Fruit fly (Drosophila melanogaster) whole organism, pupa: ENCODE measurements around the gene Burs.

Experiments used
- CG10348 ChIP-seq: fragments of 200-800 bp; sonication (Bioruptor generic); IDR thresholded peaks from 2 replicates; pipeline ENCODE4 v1.3.6; 2022; ENCODE audit warnings: missing biosample characterization, missing genetic modification characterization
- CG12605 ChIP-seq: fragments of 200-800 bp; sonication (Bioruptor generic); IDR thresholded peaks from 2 replicates; pipeline ENCODE4 v1.3.6; 2022; ENCODE audit warnings: missing biosample characterization, missing genetic modification characterization
- CG13204 ChIP-seq: fragments of 200-800 bp; sonication (Bioruptor generic); optimal IDR thresholded peaks from 2 replicates; lab custom pipeline; 2018; ENCODE audit warnings: missing biosample characterization, mild to moderate bottlenecking, missing genetic modification characterization, moderate library complexity
- CG14655 ChIP-seq: fragments of 200-800 bp; sonication (Bioruptor generic); optimal IDR thresholded peaks from 3 replicates; lab custom pipeline; 2017; ENCODE audit warnings: mild to moderate bottlenecking, missing biosample characterization, missing genetic modification reagents, missing genetic modification characterization
- CG15710 ChIP-seq: fragments of 200-800 bp; sonication (Bioruptor generic); optimal IDR thresholded peaks from 2 replicates; lab custom pipeline; 2018; ENCODE audit warnings: missing biosample characterization, mild to moderate bottlenecking, missing genetic modification characterization, moderate library complexity
- CG17806 ChIP-seq: fragments of 200-800 bp; sonication (Bioruptor generic); optimal IDR thresholded peaks from 2 replicates; lab custom pipeline; 2018; ENCODE audit warnings: missing biosample characterization, mild to moderate bottlenecking, missing genetic modification characterization, moderate library complexity
- CG32121 ChIP-seq: fragments of 200-800 bp; sonication (Bioruptor generic); IDR thresholded peaks from 2 replicates; pipeline ENCODE4 v1.3.6; 2022; ENCODE audit warnings: missing biosample characterization, missing genetic modification characterization
- CG34367 ChIP-seq: fragments of 200-800 bp; sonication (Bioruptor generic); optimal IDR thresholded peaks from 2 replicates; lab custom pipeline; 2018; ENCODE audit warnings: missing biosample characterization, mild to moderate bottlenecking, missing genetic modification characterization
- CG4496 ChIP-seq: fragments of 200-800 bp; sonication (Bioruptor generic); IDR thresholded peaks from 3 replicates; pipeline ENCODE4 v1.3.6; 2022; ENCODE audit warnings: missing biosample characterization, missing genetic modification characterization
- CG8159 ChIP-seq: fragments of 200-800 bp; sonication (Bioruptor generic); optimal IDR thresholded peaks from 3 replicates; lab custom pipeline; 2018; ENCODE audit warnings: missing biosample characterization, mild to moderate bottlenecking, missing genetic modification characterization, moderate library complexity
- CG8301 ChIP-seq: fragments of 200-800 bp; sonication (Bioruptor generic); optimal IDR thresholded peaks from 2 replicates; lab custom pipeline; 2018; ENCODE audit warnings: missing biosample characterization, mild to moderate bottlenecking, missing genetic modification characterization
- CG9948 ChIP-seq: fragments of 200-800 bp; sonication (Bioruptor generic); optimal IDR thresholded peaks from 2 replicates; lab custom pipeline; 2018; ENCODE audit warnings: missing biosample characterization, mild to moderate bottlenecking, missing genetic modification characterization, moderate library complexity
- D1 ChIP-seq: fragments of 200-800 bp; sonication (Bioruptor generic); optimal IDR thresholded peaks from 2 replicates; lab custom pipeline; 2018; ENCODE audit warnings: missing biosample characterization, mild to moderate bottlenecking, missing genetic modification characterization, moderate library complexity
- EcR ChIP-seq: fragments of 200-800 bp; sonication (Bioruptor generic); optimal IDR thresholded peaks from 3 replicates; lab custom pipeline; 2019; ENCODE audit warnings: missing biosample characterization, missing genetic modification characterization, mild to moderate bottlenecking, moderate library complexity, missing genetic modification reagents
- Ets98B ChIP-seq: fragments of 200-800 bp; sonication (Bioruptor generic); IDR thresholded peaks from 2 replicates; pipeline ENCODE4 v1.3.6; 2022; ENCODE audit warnings: missing biosample characterization, missing genetic modification characterization
- Pif1A ChIP-seq: fragments of 200-800 bp; sonication (Bioruptor generic); optimal IDR thresholded peaks from 3 replicates; lab custom pipeline; 2016; ENCODE audit warnings: missing biosample characterization, missing genetic modification characterization
- Pif1B ChIP-seq: fragments of 200-800 bp; sonication (Bioruptor generic); optimal IDR thresholded peaks from 3 replicates; lab custom pipeline; 2016; ENCODE audit warnings: missing biosample characterization, missing genetic modification characterization
- Snoo ChIP-seq: fragments of 200-800 bp; sonication (Bioruptor generic); optimal IDR thresholded peaks from 3 replicates; lab custom pipeline; 2017; ENCODE audit warnings: missing biosample characterization, mild to moderate bottlenecking, missing genetic modification characterization, inconsistent platforms
- fd96Ca ChIP-seq: fragments of 200-800 bp; sonication (Bioruptor generic); IDR thresholded peaks from 3 replicates; pipeline ENCODE4 v1.3.6; 2022; ENCODE audit warnings: missing biosample characterization, missing genetic modification characterization
- gl ChIP-seq: fragments of 200-800 bp; sonication (Bioruptor generic); optimal IDR thresholded peaks from 2 replicates; lab custom pipeline; 2018; ENCODE audit warnings: missing biosample characterization, mild to moderate bottlenecking, missing genetic modification characterization
- rn ChIP-seq: fragments of 200-800 bp; sonication (Bioruptor generic); IDR thresholded peaks from 2 replicates; pipeline ENCODE4 v1.3.6; 2022; ENCODE audit warnings: missing biosample characterization, missing genetic modification characterization

Burs gene

DNA sequence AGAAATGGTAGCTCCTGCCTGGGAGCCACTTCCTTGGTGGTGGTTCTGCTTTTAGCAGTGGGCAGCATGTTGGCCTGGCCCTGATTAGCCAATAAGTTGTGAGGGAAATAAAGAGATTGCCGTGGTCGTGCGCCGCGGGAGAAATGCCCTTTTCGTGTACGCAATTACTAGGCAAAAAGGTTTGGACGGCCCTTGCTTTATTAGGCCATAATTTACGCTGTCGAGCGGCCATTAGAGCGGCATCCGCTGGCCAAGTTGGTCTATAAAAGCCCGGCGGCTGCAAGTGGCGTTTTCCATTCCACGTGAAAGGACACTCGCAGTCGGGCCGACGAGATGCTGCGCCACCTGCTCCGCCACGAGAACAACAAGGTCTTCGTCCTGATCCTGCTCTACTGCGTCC is at the start of gene Burs:
Burs (plus strand) TSS at position 301 of the 400 bp plus-strand sequence.
- TF ChIP-seq CG10348 (GFP tag; lab: Robert Waterston, UW) = no peak
- no peak for TF ChIP-seq CG8159 (tag; lab: Kevin White, UChicago)
- no peak for TF ChIP-seq CG14655 (GFP tag; lab: Kevin White, UChicago)
- no peak for TF ChIP-seq CG17806 (tag; lab: Kevin White, UChicago)
- no peak for TF ChIP-seq fd96Ca (GFP tag; lab: Robert Waterston, UW)
- no peak for TF ChIP-seq Ets98B (GFP tag; lab: Robert Waterston, UW)
- no peak for TF ChIP-seq CG34367 (tag; lab: Kevin White, UChicago)
- no peak for TF ChIP-seq CG15710 (tag; lab: Kevin White, UChicago)
- TF ChIP-seq CG8301 = no peak
- TF ChIP-seq Snoo (tag; lab: Kevin White, UChicago) = no peak
- no peak for TF ChIP-seq CG32121 (GFP tag; lab: Robert Waterston, UW)

dm6 chr3R:21719934-21720431 is 49.3 kb upstream of the Burs start:
- peak; percentile 85 for TF ChIP-seq CG14655 (GFP tag; lab: Kevin White, UChicago)
- TF ChIP-seq fd96Ca (GFP tag; lab: Robert Waterston, UW) = no peak
- no peak for TF ChIP-seq CG10348 (GFP tag; lab: Robert Waterston, UW)
- TF ChIP-seq EcR (GFP tag; lab: Kevin White, UChicago) = no peak
- TF ChIP-seq CG17806 (tag; lab: Kevin White, UChicago) = peak; percentile 75
- peak; percentile 79 for TF ChIP-seq CG8159 (tag; lab: Kevin White, UChicago)
- TF ChIP-seq CG9948 (tag; lab: Kevin White, UChicago) = peak; percentile 79
- TF ChIP-seq rn (GFP tag; lab: Robert Waterston, UW) = peak; percentile 67
- TF ChIP-seq CG32121 (GFP tag; lab: Robert Waterston, UW) = peak; percentile 82
- TF ChIP-seq CG13204 = peak; percentile 26
- peak; percentile 63 for TF ChIP-seq CG34367 (tag; lab: Kevin White, UChicago)
- peak; percentile 67 for TF ChIP-seq D1 (tag; lab: Kevin White, UChicago)
- TF ChIP-seq CG4496 (GFP tag; lab: Robert Waterston, UW) = peak; percentile 85
- peak; percentile 83 for TF ChIP-seq CG8301
- TF ChIP-seq gl (tag; lab: Kevin White, UChicago) = peak; percentile 47
- TF ChIP-seq Pif1B (GFP tag; lab: Kevin White, UChicago) = peak; percentile 64
- TF ChIP-seq CG15710 (tag; lab: Kevin White, UChicago) = peak; percentile 75
- TF ChIP-seq Ets98B (GFP tag; lab: Robert Waterston, UW) = peak; percentile 77
- peak; percentile 79 for TF ChIP-seq Pif1A (GFP tag; lab: Kevin White, UChicago)
- TF ChIP-seq Snoo (tag; lab: Kevin White, UChicago) = peak; percentile 81
- peak; percentile 43; the same call in 1 of the 2 replicates for TF ChIP-seq CG12605

DNA sequence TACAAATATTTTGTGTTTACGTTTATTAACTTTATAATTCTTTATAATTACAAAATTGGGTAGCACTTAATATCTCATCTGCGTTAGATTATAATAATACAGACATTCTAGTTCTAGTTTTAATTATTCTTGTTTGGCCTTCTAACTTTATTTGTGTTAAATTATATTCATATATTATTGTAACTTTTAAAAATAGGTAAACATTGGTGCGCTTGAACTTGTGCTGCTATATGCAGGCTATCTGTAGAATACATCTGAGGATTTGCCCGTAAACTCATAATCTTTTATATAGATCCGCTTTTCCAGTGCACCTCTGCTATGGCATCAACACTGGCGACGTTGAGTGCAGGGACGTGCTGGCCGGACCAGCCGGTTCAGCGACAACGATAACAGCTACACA is 46.9 kb upstream of the Burs start:
- TF ChIP-seq CG4496 (GFP tag; lab: Robert Waterston, UW) (0 out of 3 replicates have a peak, but pooled peaks have one; percentile 20), CG15710 (tag; lab: Kevin White, UChicago) (peak; percentile 17), gl (tag; lab: Kevin White, UChicago) (no peak), rn (GFP tag; lab: Robert Waterston, UW) (no peak), CG8301 (peak; percentile 37), CG17806 (tag; lab: Kevin White, UChicago) (no peak), CG34367 (tag; lab: Kevin White, UChicago) (no peak), CG13204 (no peak), EcR (GFP tag; lab: Kevin White, UChicago) (no peak), CG8159 (tag; lab: Kevin White, UChicago) (peak; percentile 57), Ets98B (GFP tag; lab: Robert Waterston, UW) (no peak), CG10348 (GFP tag; lab: Robert Waterston, UW) (no peak), CG12605 (no peak), Pif1B (GFP tag; lab: Kevin White, UChicago) (no peak), D1 (tag; lab: Kevin White, UChicago) (no peak), CG9948 (tag; lab: Kevin White, UChicago) (no peak), fd96Ca (GFP tag; lab: Robert Waterston, UW) (no peak), Pif1A (GFP tag; lab: Kevin White, UChicago) (no peak), Snoo (tag; lab: Kevin White, UChicago) (no peak), CG32121 (GFP tag; lab: Robert Waterston, UW) (no peak), CG14655 (GFP tag; lab: Kevin White, UChicago) (peak; percentile 58)

dm6 chr3R:21726593-21726992 is 42.7 kb upstream of the Burs start:
- no peak for TF ChIP-seq CG17806 (tag; lab: Kevin White, UChicago)
- TF ChIP-seq EcR (GFP tag; lab: Kevin White, UChicago) = peak; percentile 60
- 0 out of 3 replicates have a peak, but pooled peaks have one; percentile 22 for TF ChIP-seq CG4496 (GFP tag; lab: Robert Waterston, UW)

DNA sequence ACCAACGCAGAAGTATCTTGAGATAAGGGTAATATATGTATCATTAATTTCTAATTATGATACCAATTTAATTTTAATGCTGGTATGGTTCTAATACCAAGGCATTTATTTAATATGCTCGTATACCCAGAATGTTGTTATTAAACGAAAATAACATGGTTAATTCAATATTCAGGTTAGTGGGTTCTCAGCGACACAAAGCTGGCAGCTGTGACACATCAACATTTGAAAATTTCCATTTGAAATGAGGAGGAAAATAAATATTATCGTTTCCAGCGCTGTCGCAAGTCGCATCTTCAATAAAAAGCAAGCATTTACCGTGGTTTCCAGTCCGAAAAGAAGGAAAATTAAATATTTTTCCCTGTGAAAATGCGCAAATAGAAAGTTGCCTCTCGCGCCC is 38.4 kb upstream of the Burs start:
- TF ChIP-seq CG32121 (GFP tag; lab: Robert Waterston, UW) (no peak), EcR (GFP tag; lab: Kevin White, UChicago) (no peak), D1 (tag; lab: Kevin White, UChicago) (no peak), CG4496 (GFP tag; lab: Robert Waterston, UW) (no peak), Ets98B (GFP tag; lab: Robert Waterston, UW) (no peak), CG15710 (tag; lab: Kevin White, UChicago) (no peak), Pif1A (GFP tag; lab: Kevin White, UChicago) (no peak), CG12605 (no peak), gl (tag; lab: Kevin White, UChicago) (no peak), Pif1B (GFP tag; lab: Kevin White, UChicago) (no peak), CG8301 (no peak), CG14655 (GFP tag; lab: Kevin White, UChicago) (no peak), CG17806 (tag; lab: Kevin White, UChicago) (no peak), fd96Ca (GFP tag; lab: Robert Waterston, UW) (no peak), CG9948 (tag; lab: Kevin White, UChicago) (no peak), CG8159 (tag; lab: Kevin White, UChicago) (no peak), CG10348 (GFP tag; lab: Robert Waterston, UW) (no peak), Snoo (tag; lab: Kevin White, UChicago) (no peak), rn (GFP tag; lab: Robert Waterston, UW) (no peak)
